Worm (Caenorhabditis elegans) whole organism, midembryonic: ENCODE results near the gene dhs-20.

Source experiments
- T22C8.4 ChIP-seq: fragments of 200-800 bp; sonication (Bioruptor generic); IDR thresholded peaks from 2 replicates; pipeline ENCODE4 v1.3.6; 2022; ENCODE audit warnings: missing genetic modification characterization, missing compliant biosample characterization
- cog-1 ChIP-seq: sonication (generic microtip); optimal IDR thresholded peaks from 2 replicates; lab custom pipeline; 2016; ENCODE audit warnings: missing genetic modification characterization, missing compliant biosample characterization
- flt-1 ChIP-seq: fragments of 200-800 bp; sonication (Bioruptor generic); IDR thresholded peaks from 2 replicates; pipeline ENCODE4 v1.3.6; 2022; ENCODE audit warnings: missing genetic modification characterization, missing compliant biosample characterization
- klf-2 ChIP-seq: fragments of 200-800 bp; sonication (Bioruptor generic); conservative IDR thresholded peaks from 2 replicates; pipeline ENCODE4 v1.3.6; 2022; ENCODE audit warnings: missing genetic modification reagents, missing genetic modification characterization, missing compliant biosample characterization
- med-1 ChIP-seq: sonication (generic microtip); optimal IDR thresholded peaks from 2 replicates; lab custom pipeline; 2017; ENCODE audit warnings: missing genetic modification characterization, mild to moderate bottlenecking, missing compliant biosample characterization, antibody characterized with exemption, missing genetic modification reagents; ENCODE audit not compliant: insufficient read depth
- ref-1 ChIP-seq: fragments of 200-800 bp; sonication (Bioruptor generic); conservative IDR thresholded peaks from 2 replicates; pipeline ENCODE4 v1.3.6; 2022; ENCODE audit warnings: missing genetic modification reagents, missing genetic modification characterization, missing compliant biosample characterization
- tab-1 ChIP-seq: fragments of 200-800 bp; sonication (Bioruptor generic); IDR thresholded peaks from 2 replicates; pipeline ENCODE4 v1.3.6; 2022; ENCODE audit warnings: missing genetic modification characterization, missing compliant biosample characterization
- ztf-23 ChIP-seq: fragments of 200-800 bp; sonication (Bioruptor generic); IDR thresholded peaks from 2 replicates; pipeline ENCODE4 v1.3.6; 2022; ENCODE audit warnings: missing genetic modification reagents, missing genetic modification characterization, missing compliant biosample characterization
- ztf-29 ChIP-seq: fragments of 200-800 bp; sonication (Bioruptor generic); IDR thresholded peaks from 2 replicates; pipeline ENCODE4 v1.3.6; 2022; ENCODE audit warnings: missing genetic modification reagents, missing genetic modification characterization, missing compliant biosample characterization

dhs-20 gene

ce11 chrV:11604484-11604883 is at the start of gene dhs-20:
TSS of gene dhs-20 (minus strand) at chrV:11604563.
- no peak for TF ChIP-seq cog-1 (tag; lab: Kevin White, UChicago)
- TF ChIP-seq ztf-29 = no peak
- TF ChIP-seq ztf-23 (GFP tag; lab: Robert Waterston, UW) = no peak
- TF ChIP-seq T22C8.4 (GFP tag; lab: Robert Waterston, UW) = no peak
- no peak for TF ChIP-seq flt-1
- no peak for TF ChIP-seq ref-1 (GFP tag; lab: Robert Waterston, UW)
- no peak for TF ChIP-seq klf-2 (GFP tag; lab: Robert Waterston, UW)
- TF ChIP-seq med-1 (GFP tag; lab: Kevin White, UChicago) = no peak
- no peak for TF ChIP-seq tab-1 (GFP tag; lab: Robert Waterston, UW)

- TF ChIP-seq med-1 (GFP tag; lab: Kevin White, UChicago) = no peak
- TF ChIP-seq cog-1 (tag; lab: Kevin White, UChicago) = no peak
- no peak for TF ChIP-seq ztf-29
- TF ChIP-seq tab-1 (GFP tag; lab: Robert Waterston, UW) = no peak
- TF ChIP-seq T22C8.4 (GFP tag; lab: Robert Waterston, UW) = no peak
- TF ChIP-seq ztf-23 (GFP tag; lab: Robert Waterston, UW) = no peak
- TF ChIP-seq flt-1 = no peak
- TF ChIP-seq klf-2 (GFP tag; lab: Robert Waterston, UW) = no peak
- no peak for TF ChIP-seq ref-1 (GFP tag; lab: Robert Waterston, UW)
Measured at ce11 chrV:11653095-11653494, 48.7 kb upstream of the dhs-20 start.

ce11 chrV:11650720-11651119 is 46.4 kb upstream of the dhs-20 start, which contains the start of gene zip-10:
TSS of gene zip-10 (minus strand) at chrV:11650762.
- TF ChIP-seq cog-1 (tag; lab: Kevin White, UChicago) = no peak
- no peak for TF ChIP-seq ref-1 (GFP tag; lab: Robert Waterston, UW)
- no peak for TF ChIP-seq T22C8.4 (GFP tag; lab: Robert Waterston, UW)
- TF ChIP-seq med-1 (GFP tag; lab: Kevin White, UChicago) = no peak
- TF ChIP-seq tab-1 (GFP tag; lab: Robert Waterston, UW) = no peak
- TF ChIP-seq flt-1 = no peak
- TF ChIP-seq klf-2 (GFP tag; lab: Robert Waterston, UW) = no peak
- no peak for TF ChIP-seq ztf-23 (GFP tag; lab: Robert Waterston, UW)
- no peak for TF ChIP-seq ztf-29

- TF ChIP-seq ztf-29 (no peak), ref-1 (GFP tag; lab: Robert Waterston, UW) (no peak), klf-2 (GFP tag; lab: Robert Waterston, UW) (no peak), tab-1 (GFP tag; lab: Robert Waterston, UW) (no peak), T22C8.4 (GFP tag; lab: Robert Waterston, UW) (no peak)
Measured at ce11 chrV:11649254-11649653, 44.9 kb upstream of the dhs-20 start.

DNA sequence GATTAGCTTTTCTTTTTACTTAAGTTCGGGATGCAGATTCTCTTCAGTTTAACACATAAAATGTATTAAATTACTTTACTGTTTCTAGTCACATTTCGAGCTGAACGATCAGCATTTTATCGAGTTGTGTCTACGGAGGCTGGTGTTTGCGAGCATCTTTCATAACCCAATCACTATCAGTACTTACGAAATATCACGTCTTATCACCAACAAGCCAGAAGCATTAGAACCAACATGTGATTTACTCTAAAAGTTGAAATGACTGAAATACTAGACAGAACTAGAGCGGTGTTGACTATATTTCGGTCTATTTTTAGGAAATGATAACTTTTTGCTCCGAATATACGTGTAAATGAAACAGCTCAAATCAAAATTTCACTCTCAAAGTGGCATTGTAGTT is 44.1 kb upstream of the dhs-20 start:
- TF ChIP-seq cog-1 (tag; lab: Kevin White, UChicago) = no peak
- no peak for TF ChIP-seq tab-1 (GFP tag; lab: Robert Waterston, UW)
- TF ChIP-seq flt-1 = no peak
- no peak for TF ChIP-seq klf-2 (GFP tag; lab: Robert Waterston, UW)
- no peak for TF ChIP-seq ztf-23 (GFP tag; lab: Robert Waterston, UW)
- TF ChIP-seq T22C8.4 (GFP tag; lab: Robert Waterston, UW) = no peak
- TF ChIP-seq ztf-29 = no peak
- no peak for TF ChIP-seq med-1 (GFP tag; lab: Kevin White, UChicago)
- TF ChIP-seq ref-1 (GFP tag; lab: Robert Waterston, UW) = no peak

DNA sequence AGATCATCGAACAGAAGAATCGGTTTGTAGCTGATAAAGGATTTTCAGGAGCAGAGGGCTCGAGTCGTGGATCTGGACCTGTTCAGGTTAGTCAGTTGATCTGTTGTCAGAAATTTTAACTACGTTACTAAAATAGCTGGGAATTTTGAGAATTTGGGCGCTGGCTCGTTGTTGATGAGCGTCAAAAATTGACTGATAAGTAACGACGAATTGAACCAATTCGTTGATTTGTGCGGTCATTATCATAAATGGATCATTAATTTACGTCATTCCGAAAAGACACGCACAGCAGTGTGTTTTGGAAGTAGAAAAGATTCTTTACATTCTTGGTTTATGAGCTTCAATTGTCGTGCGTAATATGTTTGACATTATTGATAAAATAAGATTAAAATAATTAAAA is 43.5 kb upstream of the dhs-20 start:
- no peak for TF ChIP-seq ztf-23 (GFP tag; lab: Robert Waterston, UW)
- no peak for TF ChIP-seq ztf-29
- no peak for TF ChIP-seq ref-1 (GFP tag; lab: Robert Waterston, UW)
- no peak for TF ChIP-seq cog-1 (tag; lab: Kevin White, UChicago)
- no peak for TF ChIP-seq klf-2 (GFP tag; lab: Robert Waterston, UW)
- no peak for TF ChIP-seq flt-1
- no peak for TF ChIP-seq tab-1 (GFP tag; lab: Robert Waterston, UW)
- TF ChIP-seq med-1 (GFP tag; lab: Kevin White, UChicago) = no peak

- TF ChIP-seq ztf-23 (GFP tag; lab: Robert Waterston, UW) (no peak), med-1 (GFP tag; lab: Kevin White, UChicago) (no peak), ref-1 (GFP tag; lab: Robert Waterston, UW) (no peak), flt-1 (no peak), cog-1 (tag; lab: Kevin White, UChicago) (no peak), tab-1 (GFP tag; lab: Robert Waterston, UW) (no peak), T22C8.4 (GFP tag; lab: Robert Waterston, UW) (no peak), klf-2 (GFP tag; lab: Robert Waterston, UW) (no peak), ztf-29 (no peak)
Measured at ce11 chrV:11645244-11645643, 40.9 kb upstream of the dhs-20 start, which contains the start of gene skp-1. TSS of gene skp-1 (plus strand) at chrV:11645481.

DNA sequence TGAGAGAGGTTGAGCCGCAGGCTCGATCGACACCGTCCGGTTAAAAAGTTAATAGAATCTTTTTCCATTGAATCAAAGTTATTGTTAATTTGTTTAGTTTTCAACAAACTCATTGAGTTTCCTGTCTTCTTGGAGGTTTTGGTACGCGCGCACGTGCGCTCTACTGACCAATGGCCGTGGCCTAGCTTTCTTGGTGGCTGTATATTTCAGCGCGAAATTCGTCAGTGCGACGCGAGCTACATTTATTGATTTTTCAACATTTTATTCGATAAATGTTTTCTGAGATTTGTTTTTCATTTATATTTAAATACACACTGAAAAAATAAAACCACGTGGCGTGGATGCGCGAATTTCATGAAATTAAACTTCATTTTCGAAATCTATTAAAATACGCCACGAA is 39.8 kb upstream of the dhs-20 start, which contains the start of gene bir-1:
Gene bir-1, plus strand, starts transcription at position 312 of the 400 bp plus-strand sequence.
- TF ChIP-seq T22C8.4 (GFP tag; lab: Robert Waterston, UW) (peak; percentile 76), ref-1 (GFP tag; lab: Robert Waterston, UW) (peak; percentile 57; the same call in 1 of the 2 replicates), cog-1 (tag; lab: Kevin White, UChicago) (peak; percentile 11), ztf-23 (GFP tag; lab: Robert Waterston, UW) (peak; percentile 69; the same call in 1 of the 2 replicates), tab-1 (GFP tag; lab: Robert Waterston, UW) (no peak), flt-1 (no peak), med-1 (GFP tag; lab: Kevin White, UChicago) (no peak), klf-2 (GFP tag; lab: Robert Waterston, UW) (no peak), ztf-29 (no peak)

DNA sequence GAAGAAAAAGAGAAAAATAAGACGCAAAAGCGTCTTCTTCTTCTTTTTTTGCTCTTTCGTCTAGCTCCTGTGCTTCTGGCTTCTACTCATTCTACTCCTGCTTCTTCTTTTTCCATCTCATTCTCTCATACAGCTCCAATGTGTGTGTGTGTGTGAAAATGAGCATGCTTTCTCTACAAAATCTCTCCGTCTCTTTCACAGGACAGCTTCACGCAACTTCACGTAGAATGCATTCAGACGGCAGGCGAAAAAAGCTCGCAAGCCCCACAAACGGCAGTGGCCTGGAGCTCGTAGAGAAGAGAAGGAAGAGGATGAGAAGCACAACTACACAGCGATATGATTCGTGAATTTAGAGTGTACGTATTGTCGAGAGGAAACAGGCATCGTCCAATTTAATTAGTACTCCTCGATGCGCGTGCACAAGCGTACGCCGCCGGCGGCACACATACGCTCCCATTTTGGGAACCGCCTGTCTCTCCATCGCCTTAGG is 37.0 kb upstream of the dhs-20 start:
- no peak for TF ChIP-seq ztf-29
- TF ChIP-seq ref-1 (GFP tag; lab: Robert Waterston, UW) = no peak
